Worm (Caenorhabditis elegans): ENCODE results near the gene F35H8.4.

DNA sequence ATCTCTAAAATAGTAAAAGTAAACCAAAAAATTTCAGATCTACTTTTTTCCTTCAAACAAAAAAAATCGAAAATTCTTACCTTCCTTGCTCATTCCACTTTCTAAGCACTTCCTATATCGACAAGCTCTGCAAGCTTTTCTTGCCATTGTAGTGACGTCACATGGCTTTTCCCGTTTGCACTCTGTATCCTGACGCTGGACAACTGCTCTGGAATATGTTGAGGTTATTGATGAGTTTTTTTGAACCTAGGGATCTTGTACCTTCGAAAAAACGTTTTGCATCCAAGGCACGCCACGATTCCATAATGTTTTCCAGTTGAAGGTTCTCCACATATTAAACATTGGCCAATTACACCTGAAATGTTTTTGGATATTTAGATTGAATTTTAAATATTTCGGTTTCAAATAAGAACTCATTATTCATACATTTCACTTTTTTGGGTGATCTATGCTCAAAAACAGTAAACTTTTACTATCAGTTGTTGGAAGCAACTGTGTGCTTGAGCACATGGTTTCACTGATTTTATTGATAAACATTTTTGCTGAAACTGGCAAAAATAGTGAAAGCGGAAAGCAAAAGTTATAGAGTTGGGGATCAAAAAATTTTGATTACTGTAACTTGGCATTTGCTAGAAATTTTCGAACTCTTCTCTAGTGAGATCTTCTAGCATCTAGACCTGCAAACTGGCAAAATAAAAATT is 40.3 kb upstream of the F35H8.4 start:
- TF ChIP-seq him-1 (tag; optimal IDR thresholded peaks at IDR 0.05) (no peak), dao-5 (tag; optimal IDR thresholded peaks at IDR 0.05) (no peak)

Data from whole organism, L4/young adult.